Fruit fly (Drosophila melanogaster): ENCODE data around the gene CG12994.

CG12994 gene

DNA sequence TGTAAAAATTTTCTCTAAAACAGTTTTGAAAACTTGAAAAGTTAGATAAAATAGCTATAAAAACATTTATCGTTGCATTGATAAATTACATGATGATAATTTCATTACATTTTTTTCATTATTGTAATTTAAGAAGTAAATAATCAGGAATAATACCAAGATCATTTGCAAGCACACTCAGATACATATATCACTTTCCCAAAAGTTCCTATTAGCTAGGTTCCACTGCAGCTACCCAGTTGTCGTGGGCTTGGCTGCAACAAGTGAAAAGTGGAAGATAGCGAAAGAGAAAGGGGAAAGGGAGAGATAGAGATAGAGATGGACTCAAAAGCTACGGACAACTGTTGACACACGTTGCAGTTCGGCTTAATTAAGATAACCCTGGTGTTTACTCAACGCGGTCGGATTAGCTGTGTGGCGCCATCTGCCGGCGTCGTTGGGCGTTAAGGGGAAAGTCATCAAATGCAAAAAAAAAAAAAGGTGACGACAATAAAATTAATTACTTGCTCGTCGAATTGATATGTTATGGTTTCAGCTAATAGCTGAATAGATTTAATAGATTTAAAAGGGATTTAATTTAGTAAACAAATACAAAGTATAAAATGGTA lies 38.0 kb upstream of the CG12994 start (continued):
- TF ChIP-seq CG3281 (GFP tag; optimal IDR thresholded peaks at IDR 0.05) (no peak), eve (GFP tag; optimal IDR thresholded peaks at IDR 0.05) (peak in 1 of 2 experiments; percentile 52), CG18262 (tag; optimal IDR thresholded peaks at IDR 0.05) (peak; percentile 43), CG2120 (GFP tag; optimal IDR thresholded peaks at IDR 0.05) (no peak), rib (GFP tag; IDR thresholded peaks at IDR 0.05) (no peak), CG1603 (tag; optimal IDR thresholded peaks at IDR 0.05) (peak; percentile 7), ATbp (GFP tag; optimal IDR thresholded peaks at IDR 0.05) (peak; percentile 55), CG15601 (tag; optimal IDR thresholded peaks at IDR 0.05) (peak; percentile 2), CG2678 (tag; optimal IDR thresholded peaks at IDR 0.05) (peak; percentile 28), pho (GFP tag; optimal IDR thresholded peaks at IDR 0.05) (no peak), Vsx1 (GFP tag; optimal IDR thresholded peaks at IDR 0.05) (peak; percentile 14), lola (GFP tag; optimal IDR thresholded peaks at IDR 0.05) (peak in 1 of 3 experiments; percentile 45), CG14710 (tag; optimal IDR thresholded peaks at IDR 0.05) (peak; percentile 18), CG6254 (GFP tag; optimal IDR thresholded peaks at IDR 0.05) (peak; percentile 46), dmrt11E (tag; optimal IDR thresholded peaks at IDR 0.05) (peak; percentile 8), TFAM (GFP tag; optimal IDR thresholded peaks at IDR 0.05) (no peak), slou (GFP tag; optimal IDR thresholded peaks at IDR 0.05) (no peak), nmo (GFP tag; optimal IDR thresholded peaks at IDR 0.05) (peak; percentile 21), ewg (GFP tag; optimal IDR thresholded peaks at IDR 0.05) (peak; percentile 3)

DNA sequence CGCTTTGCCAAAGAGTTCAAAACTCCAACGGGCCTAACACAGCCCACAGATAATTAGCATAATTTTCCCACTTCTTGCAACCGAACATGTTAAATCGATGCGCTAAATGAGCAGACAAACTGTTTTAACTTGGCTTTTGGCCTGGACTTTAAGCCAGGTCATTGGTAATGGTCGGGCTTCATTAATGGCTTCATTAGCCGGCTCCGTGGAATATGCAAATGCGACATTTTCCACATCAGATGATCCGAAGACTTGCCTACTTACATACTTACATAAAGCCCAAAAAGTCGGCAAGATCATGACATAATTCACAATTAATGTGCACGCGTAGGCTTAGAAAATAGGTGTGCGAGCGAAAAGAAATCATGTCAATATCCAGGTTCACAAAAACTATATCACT lies 34.6 kb upstream of the CG12994 start:
- TF ChIP-seq abd-A (tag; optimal IDR thresholded peaks at IDR 0.05) (peak; percentile 27), CG12391 (tag; optimal IDR thresholded peaks at IDR 0.05) (no peak), oc (tag; optimal IDR thresholded peaks at IDR 0.05) (peak; percentile 53), usp (GFP tag; optimal IDR thresholded peaks at IDR 0.05) (no peak), Pdp1 (GFP tag; optimal IDR thresholded peaks at IDR 0.05) (peak in 1 of 2 experiments; percentile 28), vvl (GFP tag; IDR thresholded peaks at IDR 0.05) (peak; percentile 49; the same call in 1 of the 2 replicates), Awh (GFP tag; IDR thresholded peaks at IDR 0.05) (peak; percentile 83)

DNA sequence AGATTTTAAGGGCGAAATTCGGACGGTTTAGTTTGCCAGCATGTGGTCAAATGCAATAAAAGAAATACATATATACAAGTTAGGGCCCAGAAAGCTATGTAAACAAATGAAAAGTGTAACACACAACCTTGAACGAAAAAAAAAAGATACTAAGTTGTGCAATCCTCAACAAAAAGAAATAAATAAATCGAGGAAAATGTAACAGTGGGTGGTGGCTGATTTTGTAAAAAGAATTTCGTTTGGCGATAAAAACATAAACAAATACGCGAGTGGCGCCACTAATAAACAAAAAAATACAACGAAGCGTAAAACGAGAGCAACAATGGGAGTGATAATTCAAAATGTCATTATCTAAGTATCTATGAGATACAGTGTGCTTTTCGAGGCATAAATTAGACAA lies 33.2 kb upstream of the CG12994 start:
- TF ChIP-seq CG3726 (GFP tag; IDR thresholded peaks at IDR 0.05) (no peak), CG9215 (GFP tag; IDR thresholded peaks at IDR 0.05) (no peak), Pdp1 (GFP tag; optimal IDR thresholded peaks at IDR 0.05) (peak in 1 of 2 experiments; percentile 46), chinmo (GFP tag; IDR thresholded peaks at IDR 0.05; ENCODE audit: partially characterized antibody) (0 out of 4 replicates have a peak, but pooled peaks have one; percentile 29), D19A (tag; optimal IDR thresholded peaks at IDR 0.05) (no peak), sima (GFP tag; optimal IDR thresholded peaks at IDR 0.05) (no peak), maf-S (GFP tag; optimal IDR thresholded peaks at IDR 0.05) (no peak), CG2129 (GFP tag; IDR thresholded peaks at IDR 0.05; ENCODE audit: partially characterized antibody) (no peak), cg (GFP tag; optimal IDR thresholded peaks at IDR 0.05) (no peak), eve (GFP tag; optimal IDR thresholded peaks at IDR 0.05) (peak in 1 of 2 experiments; percentile 52), pho (GFP tag; optimal IDR thresholded peaks at IDR 0.05) (no peak), CkIIα-i1 (GFP tag; IDR thresholded peaks at IDR 0.05) (no peak), ind (GFP tag; optimal IDR thresholded peaks at IDR 0.05) (no peak), lola (GFP tag; optimal IDR thresholded peaks at IDR 0.05) (no peak), lab (GFP tag; optimal IDR thresholded peaks at IDR 0.05) (no peak), CG4820 (GFP tag; optimal IDR thresholded peaks at IDR 0.05) (no peak), CG6272 (GFP tag; IDR thresholded peaks at IDR 0.05) (no peak), CG8281 (tag; optimal IDR thresholded peaks at IDR 0.05) (no peak), CG6175 (GFP tag; IDR thresholded peaks at IDR 0.05) (no peak), sd (tag; optimal IDR thresholded peaks at IDR 0.05) (peak; percentile 54), Lpt (GFP tag; optimal IDR thresholded peaks at IDR 0.05) (no peak), dmrt11E (tag; optimal IDR thresholded peaks at IDR 0.05) (no peak), E2f2 (GFP tag; IDR thresholded peaks at IDR 0.05) (no peak), E2f1 (GFP tag; IDR thresholded peaks at IDR 0.05) (no peak), CG1832 (GFP tag; optimal IDR thresholded peaks at IDR 0.05) (no peak)
